Fruit fly (Drosophila melanogaster): ENCODE data around the gene CG9519.
A peak's percentile ranks its signal among the peaks of the same experiment; 100 is the strongest.

CG9519 gene

dm6 chrX:14853153-14853672, 2.9 kb downstream of the CG9519 start, which contains the start of gene CG9521:
Gene CG9521, minus strand, starts transcription at chrX:14853269.
- no peak for TF ChIP-seq noc (tag; optimal IDR thresholded peaks at IDR 0.05)

dm6 chrX:14850069-14850468, 6.1 kb downstream of the CG9519 start:
- TF ChIP-seq noc (tag; optimal IDR thresholded peaks at IDR 0.05): no peak

DNA sequence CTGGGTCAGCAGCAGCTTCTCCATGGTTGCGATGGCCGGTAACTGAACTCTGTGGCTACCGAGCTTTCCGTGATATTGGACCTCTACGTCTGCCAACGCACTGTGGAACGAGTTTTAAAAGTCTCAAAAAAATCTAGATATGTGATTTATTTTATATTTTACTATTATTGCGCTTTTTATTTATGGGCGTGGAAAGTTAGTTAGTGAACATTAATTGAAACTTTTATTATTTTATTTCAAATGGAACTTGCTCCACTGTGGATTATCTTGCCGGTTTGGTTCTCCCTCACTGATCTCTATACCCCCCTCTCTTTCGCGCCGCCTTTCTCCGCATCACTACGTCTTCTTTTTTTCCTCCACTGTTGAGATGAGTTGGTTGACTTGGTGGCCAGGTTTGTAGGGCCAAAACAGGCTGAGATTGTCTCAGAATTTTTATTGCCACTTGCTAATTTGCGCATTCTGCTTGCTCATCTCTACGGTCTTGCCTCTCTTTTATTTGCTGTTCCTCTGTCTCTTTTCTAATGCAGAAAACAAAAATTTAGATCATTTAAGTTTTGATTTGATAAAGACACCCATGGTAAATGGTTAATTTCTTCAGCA, 7.3 kb downstream of the CG9519 start, which contains the start of gene CG9522:
Gene CG9522, minus strand, starts transcription at position 54 of the 600 bp plus-strand sequence.
- TF ChIP-seq noc (tag; optimal IDR thresholded peaks at IDR 0.05): peak; percentile 78

dm6 chrX:14846116-14846614, 10.0 kb downstream of the CG9519 start:
- no peak for TF ChIP-seq noc (tag; optimal IDR thresholded peaks at IDR 0.05)

dm6 chrX:14844657-14845056, 11.5 kb downstream of the CG9519 start, which contains the start of gene CG12539:
Gene CG12539, minus strand, starts transcription at chrX:14844757.
- no peak for TF ChIP-seq noc (tag; optimal IDR thresholded peaks at IDR 0.05)

DNA sequence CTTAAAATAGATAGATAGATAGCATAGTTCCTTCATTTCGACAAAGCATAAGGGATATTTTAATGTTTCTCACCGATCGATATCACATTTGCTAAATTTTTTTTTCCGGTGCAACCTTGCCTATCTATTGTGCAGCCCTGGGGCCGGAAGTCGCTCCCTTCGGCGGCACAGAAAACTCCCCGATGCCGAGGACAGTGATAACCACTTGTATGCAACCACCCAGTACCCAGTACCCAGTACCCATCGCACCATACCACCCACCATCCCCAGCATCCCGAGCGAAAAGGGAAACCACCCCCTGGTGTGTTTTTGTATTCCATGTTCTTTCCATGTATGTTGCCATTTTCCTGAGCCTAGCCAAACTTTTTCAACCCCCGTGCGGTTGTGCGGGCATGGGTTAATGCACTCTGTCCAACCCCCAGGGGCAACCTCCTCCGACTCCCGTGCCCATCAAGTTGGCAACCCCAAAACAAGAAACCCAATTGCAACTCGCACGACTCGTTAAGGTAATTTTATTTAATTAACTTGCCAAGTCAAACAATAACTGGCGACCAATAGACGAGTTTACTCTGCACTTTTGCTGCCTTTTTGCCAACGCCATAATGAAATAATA, 14.2 kb downstream of the CG9519 start:
- TF ChIP-seq noc (tag; optimal IDR thresholded peaks at IDR 0.05): no peak

dm6 chrX:14840417-14840872, 15.7 kb downstream of the CG9519 start:
- no peak for TF ChIP-seq noc (tag; optimal IDR thresholded peaks at IDR 0.05)

- TF ChIP-seq noc (tag; optimal IDR thresholded peaks at IDR 0.05): no peak
These were observed 16.3 kb downstream of the CG9519 start for dm6 chrX:14839739-14840347.

DNA sequence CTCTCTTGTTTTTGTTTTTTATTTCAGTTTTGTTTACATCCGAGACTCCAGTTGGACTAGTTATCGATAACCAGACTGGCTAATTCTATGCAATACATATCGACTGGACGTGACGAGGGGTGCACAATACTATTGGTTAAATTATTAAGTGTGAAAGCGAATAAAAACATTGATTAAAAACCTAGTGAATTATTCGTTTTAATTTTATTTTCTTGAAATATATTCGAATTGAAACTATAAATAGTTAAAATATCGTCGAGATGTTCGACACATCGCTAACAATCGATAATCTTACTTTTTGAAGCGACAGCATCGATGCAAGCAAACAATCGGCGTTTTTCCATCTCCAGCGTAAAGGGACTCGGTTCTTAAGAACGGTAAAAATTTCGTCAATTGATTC, 17.1 kb downstream of the CG9519 start, which contains the start of the genes CG32590 and Flo2:
Gene CG32590, minus strand, starts transcription at position 60 of the 400 bp plus-strand sequence.
Gene Flo2, plus strand, starts transcription at position 330 of the 400 bp plus-strand sequence.
- peak; percentile 75 for TF ChIP-seq noc (tag; optimal IDR thresholded peaks at IDR 0.05)

DNA sequence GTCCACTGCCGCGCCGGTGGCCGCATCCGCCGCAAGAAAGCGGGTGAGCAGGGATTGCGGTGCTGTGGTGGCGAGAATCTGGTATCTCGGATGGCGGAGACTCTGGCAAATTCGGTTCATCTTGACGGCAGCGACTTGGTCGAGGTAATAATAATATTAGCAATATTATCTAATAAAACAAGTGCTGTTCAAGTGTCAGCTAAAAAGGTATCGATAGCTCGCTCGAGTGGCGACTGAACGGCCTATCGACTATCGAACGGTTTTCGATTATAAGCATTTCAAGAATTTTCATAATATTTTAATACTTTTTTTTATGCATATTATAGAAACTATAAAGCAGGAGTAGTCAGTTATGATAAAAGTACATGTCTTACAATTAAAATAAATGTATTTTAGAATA, 18.2 kb downstream of the CG9519 start, which contains the start of gene Grx5:
Gene Grx5, minus strand, starts transcription at position 216 of the 400 bp plus-strand sequence.
- TF ChIP-seq noc (tag; optimal IDR thresholded peaks at IDR 0.05): no peak

DNA sequence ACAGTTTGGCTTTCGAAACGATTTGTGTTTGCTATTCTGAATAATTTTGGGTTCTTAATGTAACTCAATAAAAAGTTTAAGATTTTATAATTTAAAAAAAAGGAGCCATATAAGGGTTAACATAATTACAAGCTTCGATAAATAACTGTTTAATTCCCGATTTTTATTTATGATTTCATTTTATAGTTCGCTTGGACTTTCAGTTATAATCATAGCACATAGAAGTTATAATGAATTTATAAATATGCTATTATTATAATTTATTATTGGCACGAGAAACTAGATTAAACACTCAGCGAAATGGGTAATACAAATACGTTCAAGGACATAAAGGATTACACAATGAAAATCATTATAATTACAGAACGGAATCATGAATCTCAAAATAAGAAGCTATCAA, 19.7 kb downstream of the CG9519 start, which contains the start of gene CG14410:
Gene CG14410, plus strand, starts transcription at position 301 of the 400 bp plus-strand sequence.
- no peak for TF ChIP-seq noc (tag; optimal IDR thresholded peaks at IDR 0.05)

dm6 chrX:14832562-14833303, 23.4 kb downstream of the CG9519 start, which contains the start of gene CG14411:
Gene CG14411, plus strand, starts transcription at chrX:14832647.
- TF ChIP-seq noc (tag; optimal IDR thresholded peaks at IDR 0.05): no peak

dm6 chrX:14831713-14832561, 24.2 kb downstream of the CG9519 start, which contains the start of gene CG14408:
Gene CG14408, minus strand, starts transcription at chrX:14832033.
- TF ChIP-seq noc (tag; optimal IDR thresholded peaks at IDR 0.05): no peak

DNA sequence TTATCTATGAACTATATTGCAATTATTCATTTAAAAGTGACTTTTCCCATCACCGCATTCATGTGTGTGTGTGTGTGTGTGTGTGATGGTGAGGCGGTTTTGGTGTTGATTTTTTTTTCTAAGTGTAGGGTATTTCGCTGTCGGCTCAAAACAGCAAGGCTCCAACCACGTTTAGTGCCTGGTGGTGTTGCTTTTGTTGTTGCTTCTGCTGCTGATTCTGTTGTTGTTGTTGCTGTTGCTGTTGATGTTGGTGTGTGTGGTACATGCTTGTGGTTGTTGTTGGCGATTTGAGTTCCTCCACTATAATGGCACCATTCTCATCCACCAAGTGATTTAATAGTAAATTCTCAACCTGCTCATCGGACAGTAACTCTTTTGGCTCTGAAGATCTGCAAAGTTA, 28.5 kb downstream of the CG9519 start:
- no peak for TF ChIP-seq noc (tag; optimal IDR thresholded peaks at IDR 0.05)
